Worm (Caenorhabditis elegans) whole organism, early embryonic: ENCODE measurements around the gene F42G4.7.

Experiments
- B0310.2 ChIP-seq: sonication (generic microtip); optimal IDR thresholded peaks from 2 replicates; lab custom pipeline; 2016; ENCODE audit warnings: mild to moderate bottlenecking, missing genetic modification characterization, missing compliant biosample characterization
- aly-1 ChIP-seq: sonication (generic microtip); optimal IDR thresholded peaks from 2 replicates; lab custom pipeline; 2016; ENCODE audit warnings: missing genetic modification characterization, missing compliant biosample characterization
- ama-1 ChIP-seq: fragments of 150-350 bp; optimal IDR thresholded peaks from 2 replicates; lab custom pipeline; 2014
- ceh-13 ChIP-seq: fragments of 200-800 bp; sonication (Bioruptor generic); optimal IDR thresholded peaks from 2 replicates; lab custom pipeline; 2018; ENCODE audit warnings: mild to moderate bottlenecking, missing genetic modification characterization, missing compliant biosample characterization
- ceh-36 ChIP-seq: sonication (generic microtip); optimal IDR thresholded peaks from 2 replicates; lab custom pipeline; 2016; ENCODE audit warnings: missing genetic modification characterization, inconsistent platforms, missing compliant biosample characterization
- flt-1 ChIP-seq: fragments of 200-800 bp; sonication (Bioruptor generic); IDR thresholded peaks from 2 replicates; pipeline ENCODE4 v1.3.6; 2022; ENCODE audit warnings: missing genetic modification characterization, missing compliant biosample characterization
- hmg-4 ChIP-seq: fragments of 200-800 bp; sonication (Bioruptor generic); optimal IDR thresholded peaks from 2 replicates; lab custom pipeline; 2018; ENCODE audit warnings: mild to moderate bottlenecking, missing genetic modification characterization, missing compliant biosample characterization
- pes-1 ChIP-seq: fragments of 200-800 bp; sonication (Bioruptor generic); IDR thresholded peaks from 2 replicates; pipeline ENCODE4 v1.3.6; 2022; ENCODE audit warnings: missing genetic modification reagents, missing genetic modification characterization, missing compliant biosample characterization

DNA sequence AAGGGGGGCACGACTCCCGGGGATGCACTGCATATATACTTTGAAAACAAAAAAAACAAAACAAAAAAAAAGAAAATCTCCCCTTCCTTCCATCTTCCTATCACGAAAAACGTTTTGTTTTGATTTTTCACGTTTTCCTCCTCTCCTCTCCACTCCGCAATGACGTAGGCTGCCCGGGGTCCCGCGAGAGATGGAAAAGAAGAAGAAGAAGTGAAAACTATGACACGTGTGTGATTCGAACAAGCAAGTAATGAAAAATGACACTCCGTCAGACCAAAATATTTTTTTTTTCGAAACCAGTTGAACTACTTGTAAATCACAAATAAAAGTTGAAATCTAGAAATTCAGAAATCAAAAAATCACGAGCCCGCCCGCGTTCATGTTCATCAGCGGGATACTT, 18.2 kb upstream of the F42G4.7 start:
- TF ChIP-seq hmg-4 (GFP tag; lab: Kevin White, UChicago) (no peak), ceh-36 (tag; lab: Kevin White, UChicago) (no peak), aly-1 (tag; lab: Kevin White, UChicago) (no peak), pes-1 (GFP tag; lab: Robert Waterston, UW) (no peak), ceh-13 (GFP tag; lab: Kevin White, UChicago) (no peak), ama-1 (no peak), B0310.2 (tag; lab: Kevin White, UChicago) (no peak), flt-1 (GFP tag; lab: Robert Waterston, UW) (no peak)
